Worm (Caenorhabditis elegans) whole organism, L4 larva: ENCODE data around the gene H01G02.3.
A peak's percentile ranks its signal among the peaks of the same experiment; 100 is the strongest.

Source experiments
- F26F4.8 ChIP-seq: fragments of 200-800 bp; sonication (Bioruptor generic); conservative IDR thresholded peaks from 2 replicates; pipeline ENCODE4 v1.3.6; 2022; ENCODE audit warnings: missing genetic modification characterization, missing compliant biosample characterization
- F49E8.2 ChIP-seq: sonication (generic microtip); optimal IDR thresholded peaks from 2 replicates; lab custom pipeline; 2016; ENCODE audit warnings: missing compliant biosample characterization, mild to moderate bottlenecking, missing genetic modification characterization, borderline replicate concordance
- R02D3.7 ChIP-seq: fragments of 150-350 bp; sonication (generic microtip); optimal IDR thresholded peaks from 3 replicates; lab custom pipeline; 2014; ENCODE audit warnings: missing biosample characterization, missing genetic modification characterization
- Y105C5A.15 ChIP-seq: fragments of 200-800 bp; sonication (Bioruptor generic); IDR thresholded peaks from 2 replicates; pipeline ENCODE4 v1.3.6; 2022; ENCODE audit warnings: missing genetic modification characterization, missing compliant biosample characterization
- Y48G9A.11 ChIP-seq: fragments of 200-800 bp; sonication (Bioruptor generic); IDR thresholded peaks from 2 replicates; pipeline ENCODE4 v1.3.6; 2022; ENCODE audit warnings: missing genetic modification reagents, missing genetic modification characterization, missing compliant biosample characterization
- Y5F2A.4 ChIP-seq: fragments of 200-800 bp; sonication (Bioruptor generic); optimal IDR thresholded peaks from 2 replicates; lab custom pipeline; 2018; ENCODE audit warnings: mild to moderate bottlenecking, missing genetic modification characterization, missing compliant biosample characterization
- ama-1 ChIP-seq: fragments of 150-350 bp; optimal IDR thresholded peaks from 2 replicates; lab custom pipeline; 2014; ENCODE audit warnings: inconsistent platforms, mixed read lengths
- attf-4 ChIP-seq: sonication (generic microtip); optimal IDR thresholded peaks from 3 replicates; lab custom pipeline; 2017; ENCODE audit warnings: missing biosample characterization, missing genetic modification characterization
- ceh-20 ChIP-seq: fragments of 200-800 bp; sonication (Bioruptor generic); IDR thresholded peaks from 2 replicates; pipeline ENCODE4 v1.3.6; 2022; ENCODE audit warnings: missing genetic modification reagents, missing genetic modification characterization, missing compliant biosample characterization
- ceh-28 ChIP-seq: fragments of 150-350 bp; optimal IDR thresholded peaks from 2 replicates; lab custom pipeline; 2014; ENCODE audit warnings: missing biosample characterization, missing genetic modification reagents, missing genetic modification characterization
- ceh-32 ChIP-seq: sonication (generic microtip); optimal IDR thresholded peaks from 2 replicates; lab custom pipeline; 2016; ENCODE audit warnings: mild to moderate bottlenecking, missing genetic modification characterization, missing compliant biosample characterization; ENCODE audit not compliant: poor library complexity
- ctbp-1 ChIP-seq: fragments of 200-800 bp; sonication (Bioruptor generic); IDR thresholded peaks from 2 replicates; pipeline ENCODE4 v1.3.6; 2022; ENCODE audit warnings: missing genetic modification reagents, missing genetic modification characterization, missing compliant biosample characterization
- daf-16 ChIP-seq, 3 experiments: sonication (generic microtip); optimal IDR thresholded peaks; 2 replicates each; lab custom pipeline; 2016 to 2017; ENCODE audit warnings: missing genetic modification characterization in 3 of 3, missing genetic modification reagents in 3 of 3, mild to moderate bottlenecking in 2 of 3, missing compliant biosample characterization in 2 of 3, missing biosample characterization in 1 of 3, moderate library complexity in 1 of 3
- dmd-6 ChIP-seq: fragments of 200-800 bp; sonication (Bioruptor generic); IDR thresholded peaks from 2 replicates; pipeline ENCODE4 v1.3.6; 2022; ENCODE audit warnings: missing genetic modification reagents, missing genetic modification characterization, missing compliant biosample characterization
- dpl-1 ChIP-seq: fragments of 150-350 bp; optimal IDR thresholded peaks from 2 replicates; lab custom pipeline; 2014; ENCODE audit warnings: missing biosample characterization, missing genetic modification reagents, missing genetic modification characterization
- egl-43 ChIP-seq: fragments of 200-800 bp; sonication (Bioruptor generic); IDR thresholded peaks from 2 replicates; pipeline ENCODE4 v1.3.6; 2022; ENCODE audit warnings: missing genetic modification reagents, missing genetic modification characterization, missing compliant biosample characterization
- fkh-10 ChIP-seq: fragments of 150-350 bp; optimal IDR thresholded peaks from 2 replicates; lab custom pipeline; 2014; ENCODE audit warnings: missing biosample characterization, missing genetic modification reagents, missing genetic modification characterization
- gei-8 ChIP-seq: fragments of 200-800 bp; sonication (Bioruptor generic); optimal IDR thresholded peaks from 2 replicates; lab custom pipeline; 2018; ENCODE audit warnings: mild to moderate bottlenecking, missing genetic modification characterization, missing compliant biosample characterization
- hlh-11 ChIP-seq: fragments of 200-800 bp; sonication (Bioruptor generic); optimal IDR thresholded peaks from 2 replicates; lab custom pipeline; 2018; ENCODE audit warnings: mild to moderate bottlenecking, missing genetic modification characterization, missing compliant biosample characterization
- hlh-30 ChIP-seq: sonication (generic microtip); optimal IDR thresholded peaks from 2 replicates; lab custom pipeline; 2017; ENCODE audit warnings: antibody characterized with exemption, mild to moderate bottlenecking, missing genetic modification characterization, missing compliant biosample characterization; ENCODE audit not compliant: insufficient read depth
- lim-7 ChIP-seq: fragments of 200-800 bp; sonication (Bioruptor generic); IDR thresholded peaks from 2 replicates; pipeline ENCODE4 v1.3.6; 2022; ENCODE audit warnings: missing genetic modification characterization, missing compliant biosample characterization
- lin-13 ChIP-seq: fragments of 150-350 bp; optimal IDR thresholded peaks from 2 replicates; lab custom pipeline; 2014; ENCODE audit warnings: missing biosample characterization, missing genetic modification reagents, missing genetic modification characterization
- lin-38 ChIP-seq: fragments of 200-800 bp; sonication (Bioruptor generic); IDR thresholded peaks from 2 replicates; pipeline ENCODE4 v1.3.6; 2022; ENCODE audit warnings: missing genetic modification reagents, missing genetic modification characterization, missing compliant biosample characterization
- lin-39 ChIP-seq: fragments of 150-350 bp; optimal IDR thresholded peaks from 2 replicates; lab custom pipeline; 2014; ENCODE audit warnings: missing biosample characterization, missing genetic modification reagents, missing genetic modification characterization
- lsy-2 ChIP-seq, 2 experiments: fragments of 150-350 bp in 1 of 2; sonication (generic microtip) in 1 of 2; optimal IDR thresholded peaks; 2 replicates each; lab custom pipeline; 2014 to 2017; ENCODE audit warnings: missing biosample characterization in 2 of 2, missing genetic modification characterization in 2 of 2
- madf-5 ChIP-seq, 2 experiments: fragments of 200-800 bp; sonication (Bioruptor generic); IDR thresholded peaks; 2 replicates each; pipeline ENCODE4 v1.3.6; 2022; ENCODE audit warnings: missing compliant biosample characterization in 2 of 2, missing genetic modification characterization in 2 of 2
- madf-9 ChIP-seq: fragments of 200-800 bp; sonication (Bioruptor generic); conservative IDR thresholded peaks from 2 replicates; pipeline ENCODE4 v1.3.6; 2022; ENCODE audit warnings: missing genetic modification reagents, missing genetic modification characterization, missing compliant biosample characterization
- mdl-1 ChIP-seq, 2 experiments: fragments of 150-350 bp in 1 of 2; sonication (generic microtip) in 1 of 2; optimal IDR thresholded peaks; 2 replicates each; lab custom pipeline; 2014 to 2017; ENCODE audit warnings: missing biosample characterization in 2 of 2, missing genetic modification characterization in 2 of 2
- mdt-29 ChIP-seq: fragments of 200-800 bp; sonication (Bioruptor generic); IDR thresholded peaks from 2 replicates; pipeline ENCODE4 v1.3.6; 2022; ENCODE audit warnings: missing genetic modification reagents, missing genetic modification characterization, missing compliant biosample characterization
- nhr-111 ChIP-seq: fragments of 200-800 bp; sonication (Bioruptor generic); optimal IDR thresholded peaks from 2 replicates; lab custom pipeline; 2018; ENCODE audit warnings: mild to moderate bottlenecking, missing genetic modification characterization, missing compliant biosample characterization
- nhr-237 ChIP-seq: sonication (generic microtip); optimal IDR thresholded peaks from 2 replicates; lab custom pipeline; 2017; ENCODE audit warnings: missing biosample characterization, missing genetic modification characterization
- nhr-28 ChIP-seq: fragments of 150-350 bp; optimal IDR thresholded peaks from 2 replicates; lab custom pipeline; 2014; ENCODE audit warnings: missing biosample characterization, missing genetic modification characterization
- nhr-77 ChIP-seq: fragments of 150-350 bp; optimal IDR thresholded peaks from 2 replicates; lab custom pipeline; 2014; ENCODE audit warnings: missing biosample characterization, missing genetic modification characterization
- php-3 ChIP-seq: fragments of 200-800 bp; sonication (Bioruptor generic); IDR thresholded peaks from 2 replicates; pipeline ENCODE4 v1.3.6; 2022; ENCODE audit warnings: missing genetic modification reagents, missing genetic modification characterization, missing compliant biosample characterization
- pqm-1 ChIP-seq: sonication (generic microtip); optimal IDR thresholded peaks from 2 replicates; lab custom pipeline; 2017; ENCODE audit warnings: missing biosample characterization, missing genetic modification characterization
- rbr-2 ChIP-seq: sonication (generic microtip); optimal IDR thresholded peaks from 2 replicates; lab custom pipeline; 2016; ENCODE audit warnings: missing genotype, missing genetic modification characterization, missing compliant biosample characterization
- sdz-12 ChIP-seq: fragments of 200-800 bp; sonication (Bioruptor generic); optimal IDR thresholded peaks from 2 replicates; lab custom pipeline; 2018; ENCODE audit warnings: mild to moderate bottlenecking, missing genetic modification characterization, missing compliant biosample characterization
- skn-1 ChIP-seq: fragments of 150-350 bp; optimal IDR thresholded peaks from 2 replicates; lab custom pipeline; 2014; ENCODE audit warnings: missing biosample characterization, missing genetic modification characterization
- snpc-4 ChIP-seq: fragments of 150-350 bp; optimal IDR thresholded peaks from 2 replicates; lab custom pipeline; 2014; ENCODE audit warnings: missing biosample characterization, missing genetic modification characterization
- spr-3 ChIP-seq: fragments of 200-800 bp; sonication (Bioruptor generic); optimal IDR thresholded peaks from 2 replicates; lab custom pipeline; 2018; ENCODE audit warnings: mild to moderate bottlenecking, missing genetic modification characterization, missing compliant biosample characterization
- unc-62 ChIP-seq, 3 experiments: fragments of 150-350 bp in 1 of 3; sonication (generic microtip); optimal IDR thresholded peaks in 2 of 3; peaks in 1 of 3; 1 replicate in 1 of 3; 2 replicates in 2 of 3; lab custom pipeline; 2014 to 2017; ENCODE audit warnings: missing biosample characterization in 3 of 3, missing genetic modification characterization in 3 of 3, missing genetic modification reagents in 3 of 3, missing genotype in 1 of 3
- zip-11 ChIP-seq: fragments of 200-800 bp; sonication (Bioruptor generic); IDR thresholded peaks from 2 replicates; pipeline ENCODE4 v1.3.6; 2022; ENCODE audit warnings: missing genetic modification characterization, missing compliant biosample characterization
- ztf-11 ChIP-seq: fragments of 150-350 bp; optimal IDR thresholded peaks from 2 replicates; lab custom pipeline; 2014; ENCODE audit warnings: missing biosample characterization, missing genetic modification characterization

H01G02.3 gene

DNA sequence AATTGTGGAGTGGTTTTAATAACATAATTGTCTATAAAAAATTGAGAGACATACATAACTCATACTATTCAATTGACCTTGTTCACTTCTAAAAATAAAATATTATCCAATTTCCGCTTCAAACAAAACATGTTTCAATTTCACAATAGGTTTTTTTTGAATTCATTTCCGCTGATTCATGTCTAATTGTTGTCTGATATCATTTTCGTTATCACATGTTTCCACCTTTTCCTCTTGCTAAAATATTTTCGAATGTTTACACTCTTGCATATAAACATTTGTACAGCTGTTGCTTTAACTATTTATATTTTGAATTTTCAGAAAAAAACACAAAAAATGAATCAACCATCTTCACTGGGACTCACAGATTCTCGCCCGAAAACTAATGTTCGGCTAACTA is 47.1 kb downstream of the H01G02.3 start, which contains the start of gene gem-4:
gem-4 (plus strand) TSS at position 301 of the 400 bp plus-strand sequence.
- TF ChIP-seq Y5F2A.4 (GFP tag; lab: Kevin White, UChicago) (no peak), nhr-237 (no peak), nhr-28 (tag; lab: Kevin White, UChicago) (peak; percentile 30)

DNA sequence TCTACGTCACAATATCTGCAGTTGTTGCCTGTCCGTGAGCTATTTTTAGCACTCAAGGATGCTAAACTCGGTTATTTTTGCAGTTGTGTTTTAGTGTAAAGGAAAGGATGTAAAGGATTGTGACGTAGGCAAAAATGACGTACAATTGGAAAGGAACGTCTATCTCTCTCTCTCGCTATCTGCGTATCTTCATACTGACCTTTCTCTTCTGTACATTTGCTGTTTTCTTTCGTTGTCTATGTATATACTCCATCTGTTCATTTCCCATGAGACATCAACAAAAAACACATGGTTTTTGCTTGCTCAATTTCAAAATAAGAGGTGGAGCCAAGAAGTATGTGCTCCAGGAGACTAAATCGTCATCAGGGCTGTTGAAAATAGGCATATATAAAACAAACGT is 48.1 kb downstream of the H01G02.3 start:
- TF ChIP-seq unc-62 (GFP tag; optimal IDR thresholded peaks at IDR 0.05 in 1 of 2; lab: Kevin White, UChicago) (peak in 1 of 2 experiments; percentile 71), unc-62 (tag; optimal IDR thresholded peaks at IDR 0.05; lab: Kevin White, UChicago) (no peak), Y105C5A.15 (GFP tag; lab: Robert Waterston, UW) (no peak), ztf-11 (no peak), daf-16 (GFP tag; optimal IDR thresholded peaks at IDR 0.05; lab: Kevin White, UChicago) (peak in 1 of 2 experiments; percentile 88), daf-16 (tag; optimal IDR thresholded peaks at IDR 0.05; lab: Kevin White, UChicago) (no peak), hlh-11 (peak; percentile 62), snpc-4 (tag; lab: Kevin White, UChicago) (no peak), php-3 (GFP tag; lab: Robert Waterston, UW) (no peak), attf-4 (tag; lab: Kevin White, UChicago) (no peak), rbr-2 (tag; lab: Kevin White, UChicago) (peak; percentile 20), mdl-1 (tag; optimal IDR thresholded peaks at IDR 0.05; lab: Kevin White, UChicago) (peak in 1 of 2 experiments; percentile 52), dpl-1 (GFP tag; lab: Kevin White, UChicago) (no peak), Y5F2A.4 (GFP tag; lab: Kevin White, UChicago) (no peak), pqm-1 (tag; lab: Kevin White, UChicago) (no peak), dmd-6 (GFP tag; lab: Robert Waterston, UW) (0 out of 2 replicates have a peak, but pooled peaks have one; percentile 13), hlh-30 (tag; lab: Kevin White, UChicago) (peak; percentile 63), ceh-20 (GFP tag; lab: Robert Waterston, UW) (0 out of 2 replicates have a peak, but pooled peaks have one; percentile 22)
- TF ChIP-seq, all 104 proteins: peak for 8

DNA sequence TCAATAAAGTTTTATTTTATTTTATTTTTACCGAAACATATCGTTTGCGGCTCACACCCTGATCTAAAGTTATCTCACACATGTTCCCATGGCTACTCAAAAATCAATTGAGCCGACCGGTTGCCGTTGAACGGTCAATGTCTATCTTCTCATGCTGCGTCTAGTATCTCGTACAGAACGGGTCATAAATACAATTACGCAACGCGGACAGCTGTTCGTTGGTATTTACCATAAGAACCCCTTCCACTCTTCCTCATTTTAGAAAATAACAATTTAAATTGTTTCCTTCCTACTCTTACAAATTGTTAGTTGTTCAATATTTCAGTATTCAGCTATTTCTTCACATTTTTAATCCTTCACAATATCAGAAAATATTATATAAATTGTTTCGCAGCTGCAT is 48.6 kb downstream of the H01G02.3 start:
- TF ChIP-seq Y48G9A.11 (no peak), lin-39 (tag; lab: Kevin White, UChicago) (no peak), pqm-1 (tag; lab: Kevin White, UChicago) (no peak), daf-16 (GFP tag; optimal IDR thresholded peaks at IDR 0.05; lab: Kevin White, UChicago) (no peak), daf-16 (tag; optimal IDR thresholded peaks at IDR 0.05; lab: Kevin White, UChicago) (no peak), dpl-1 (GFP tag; lab: Kevin White, UChicago) (no peak), php-3 (GFP tag; lab: Robert Waterston, UW) (no peak), lin-13 (no peak), skn-1 (tag; lab: Kevin White, UChicago) (no peak), spr-3 (GFP tag; lab: Kevin White, UChicago) (no peak), lsy-2 (tag; optimal IDR thresholded peaks at IDR 0.05; lab: Kevin White, UChicago) (no peak), egl-43 (no peak)

DNA sequence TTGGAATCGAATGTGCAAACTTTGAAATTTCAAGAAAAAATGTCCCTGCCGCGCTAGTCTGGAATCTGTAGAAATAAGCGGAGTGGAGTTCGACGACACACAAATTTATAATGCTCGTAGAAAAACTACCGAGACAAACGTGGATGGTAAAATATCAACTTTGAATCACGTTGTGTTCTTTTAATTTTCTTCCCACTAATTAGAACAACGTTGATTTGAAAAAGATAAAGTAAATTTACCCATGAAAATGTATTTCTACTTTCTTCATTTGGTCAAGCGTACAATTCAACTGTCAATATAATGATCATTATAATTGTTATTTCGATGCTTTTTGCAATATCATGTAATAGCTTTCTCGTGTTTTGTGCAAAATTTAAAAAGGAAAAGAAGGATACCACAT is 50.0 kb downstream of the H01G02.3 start, which contains the start of gene K01A6.5:
K01A6.5 (plus strand) TSS at position 301 of the 400 bp plus-strand sequence.
- TF ChIP-seq fkh-10 (GFP tag; lab: Kevin White, UChicago), result no peak
- TF ChIP-seq gei-8 (GFP tag; lab: Kevin White, UChicago), result no peak
- no peak for TF ChIP-seq nhr-111
- TF ChIP-seq nhr-77 (tag; lab: Kevin White, UChicago), result no peak
- TF ChIP-seq ceh-32 (tag; lab: Kevin White, UChicago), result no peak
- no peak for TF ChIP-seq egl-43
- TF ChIP-seq madf-5 (GFP tag; IDR thresholded peaks at IDR 0.05; lab: Robert Waterston, UW), result no peak
- TF ChIP-seq, all 104 proteins: peak for 0

DNA sequence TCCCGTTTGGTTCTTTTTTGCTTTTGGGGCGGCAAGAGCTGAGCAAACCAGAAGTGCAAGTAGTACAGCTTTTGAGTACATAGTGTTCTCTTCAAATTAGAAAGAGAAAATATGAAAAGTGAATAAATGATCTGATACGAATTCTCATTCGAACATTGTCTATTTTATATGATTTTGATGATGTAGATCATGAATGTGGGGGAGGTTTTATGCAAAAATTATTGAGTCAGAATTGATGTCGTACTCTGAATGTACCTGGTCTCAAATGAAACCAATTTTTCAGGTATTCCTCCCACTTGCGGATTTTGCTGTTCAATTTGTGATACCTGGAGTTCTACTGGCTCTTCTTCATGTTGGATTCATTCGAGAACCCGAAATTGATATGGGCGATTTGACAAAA is 52.2 kb downstream of the H01G02.3 start, which contains the start of gene K01A6.4:
K01A6.4 (minus strand) TSS at position 101 of the 400 bp plus-strand sequence.
- no peak for TF ChIP-seq madf-9 (GFP tag; lab: Robert Waterston, UW)
- no peak for TF ChIP-seq R02D3.7 (tag; lab: Kevin White, UChicago)
- TF ChIP-seq ama-1 (lab: Kevin White, UChicago), result no peak
- no peak for TF ChIP-seq daf-16 (GFP tag; optimal IDR thresholded peaks at IDR 0.05; lab: Kevin White, UChicago)
- TF ChIP-seq daf-16 (tag; optimal IDR thresholded peaks at IDR 0.05; lab: Kevin White, UChicago), result no peak
- no peak for TF ChIP-seq lim-7 (GFP tag; lab: Robert Waterston, UW)
- TF ChIP-seq mdt-29 (GFP tag; lab: Robert Waterston, UW), result no peak
- TF ChIP-seq zip-11 (GFP tag; lab: Robert Waterston, UW), result no peak
- no peak for TF ChIP-seq lin-39 (tag; lab: Kevin White, UChicago)
- TF ChIP-seq sdz-12 (GFP tag; lab: Kevin White, UChicago), result no peak
- TF ChIP-seq ctbp-1 (GFP tag; lab: Robert Waterston, UW), result no peak
- TF ChIP-seq F26F4.8 (GFP tag; lab: Robert Waterston, UW), result no peak
- no peak for TF ChIP-seq lin-38 (GFP tag; lab: Robert Waterston, UW)
- no peak for TF ChIP-seq ceh-28 (tag; lab: Kevin White, UChicago)
- no peak for TF ChIP-seq F49E8.2 (tag; lab: Kevin White, UChicago)
